Worm (Caenorhabditis elegans) whole organism, young adult: Measurements from ENCODE around the gene hsp-43.

Experiments used
- atf-7 ChIP-seq: sonication (generic microtip); optimal IDR thresholded peaks from 2 replicates; lab custom pipeline; 2017; ENCODE audit warnings: mild to moderate bottlenecking, missing genetic modification characterization, missing compliant biosample characterization
- him-1 ChIP-seq: sonication (generic microtip); optimal IDR thresholded peaks from 2 replicates; lab custom pipeline; 2016; ENCODE audit warnings: missing genotype, missing genetic modification reagents, missing genetic modification characterization, missing compliant biosample characterization
- let-526 ChIP-seq: fragments of 200-800 bp; sonication (Bioruptor generic); IDR thresholded peaks from 2 replicates; pipeline ENCODE4 v1.3.6; 2022; ENCODE audit warnings: missing genetic modification reagents, missing genetic modification characterization, missing compliant biosample characterization
- nhr-27 ChIP-seq: fragments of 200-800 bp; sonication (Bioruptor generic); optimal IDR thresholded peaks from 2 replicates; lab custom pipeline; 2018; ENCODE audit warnings: mild to moderate bottlenecking, missing genetic modification characterization, moderate library complexity, missing compliant biosample characterization
- ztf-18 ChIP-seq: sonication (generic microtip); optimal IDR thresholded peaks from 2 replicates; lab custom pipeline; 2016; ENCODE audit warnings: missing genotype, mild to moderate bottlenecking, missing genetic modification characterization, missing compliant biosample characterization

DNA sequence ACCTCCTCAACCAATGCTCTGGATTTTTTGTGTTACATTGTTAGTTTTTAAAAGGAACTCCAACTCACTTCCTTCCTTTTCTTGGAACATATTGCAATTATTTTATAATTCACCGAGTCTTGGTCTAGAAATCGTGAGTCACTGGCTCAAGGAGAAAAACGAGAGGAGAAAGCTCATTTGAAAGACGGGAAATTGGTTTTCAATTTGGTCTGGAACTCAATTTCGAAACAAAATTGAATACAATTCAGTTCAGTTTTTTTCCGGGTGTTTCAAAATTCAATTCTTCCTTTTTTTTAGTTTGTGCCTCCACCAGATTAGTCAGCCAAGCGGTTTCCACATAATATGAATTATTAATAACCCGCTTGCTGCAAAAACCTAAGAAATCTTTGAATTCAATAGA is 12.5 kb upstream of the hsp-43 start:
- TF ChIP-seq atf-7 (no peak), let-526 (GFP tag; lab: Robert Waterston, UW) (no peak), him-1 (tag; lab: Kevin White, UChicago) (no peak), nhr-27 (tag; lab: Kevin White, UChicago) (no peak), ztf-18 (tag; lab: Kevin White, UChicago) (no peak)
